Worm (Caenorhabditis elegans): ENCODE data around the gene F20B6.10.
A peak's percentile ranks its signal among the peaks of the same experiment; 100 is the strongest.

DNA sequence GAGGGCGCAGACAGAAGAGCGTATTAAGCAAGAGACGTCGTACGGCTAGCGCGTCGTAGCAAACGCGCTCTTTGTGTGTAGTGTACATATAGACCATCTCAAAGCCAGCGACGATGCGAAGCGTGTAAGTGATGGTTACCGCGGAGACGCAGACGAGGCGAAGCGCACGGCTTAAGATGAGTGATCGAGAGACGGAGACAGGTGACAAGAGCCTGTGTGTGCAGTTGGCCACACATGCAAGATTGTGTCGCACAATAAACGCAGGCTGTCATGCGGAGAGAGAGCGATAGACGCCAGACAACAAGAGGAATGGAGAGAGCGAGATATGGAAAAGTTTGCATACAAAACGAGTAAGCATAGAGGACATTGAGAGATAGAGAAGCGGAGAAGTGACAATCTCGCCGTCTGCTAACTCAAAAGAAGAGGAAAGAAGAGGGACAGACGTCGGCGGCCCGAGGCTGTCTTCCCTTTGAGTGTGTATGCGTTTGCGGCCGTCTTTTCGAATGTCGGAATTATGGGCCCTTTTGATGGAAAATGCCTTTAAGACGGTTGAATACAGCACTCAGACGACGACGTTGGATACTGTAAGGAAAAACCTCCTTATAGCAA is 5.9 kb upstream of the F20B6.10 start:
- peak; percentile 37 for TF ChIP-seq B0310.2 (tag; optimal IDR thresholded peaks at IDR 0.05)
- TF ChIP-seq ets-7 (tag; optimal IDR thresholded peaks at IDR 0.05), result no peak
- TF ChIP-seq ama-1 (optimal IDR thresholded peaks at IDR 0.05), result no peak
- 0 out of 2 replicates have a peak, but pooled peaks have one; percentile 24 for TF ChIP-seq pes-1 (GFP tag; IDR thresholded peaks at IDR 0.05)
- no peak for TF ChIP-seq ceh-36 (tag; optimal IDR thresholded peaks at IDR 0.05)
- no peak for TF ChIP-seq tbx-11 (GFP tag; IDR thresholded peaks at IDR 0.05)
- no peak for TF ChIP-seq hmg-4 (GFP tag; optimal IDR thresholded peaks at IDR 0.05)
- TF ChIP-seq aly-1 (tag; optimal IDR thresholded peaks at IDR 0.05), result no peak
